Fruit fly (Drosophila melanogaster) whole organism, wandering third instar larva: ENCODE data around the gene CG14300.
A peak's percentile ranks its signal among the peaks of the same experiment; 100 is the strongest.

Experiments
- Abd-B ChIP-seq: fragments of >200 bp; optimal IDR thresholded peaks from 2 replicates; lab custom pipeline; 2017; ENCODE audit warnings: missing biosample characterization, missing genetic modification characterization
- CG32264 ChIP-seq: fragments of 200-800 bp; sonication (Bioruptor generic); optimal IDR thresholded peaks from 2 replicates; lab custom pipeline; 2016; ENCODE audit warnings: missing biosample characterization, missing genetic modification characterization
- CG9705 ChIP-seq: fragments of 200-800 bp; sonication (Bioruptor generic); optimal IDR thresholded peaks from 2 replicates; lab custom pipeline; 2018; ENCODE audit warnings: missing biosample characterization, mild to moderate bottlenecking, missing genetic modification characterization
- CrebA ChIP-seq: fragments of 200-800 bp; sonication (Bioruptor generic); optimal IDR thresholded peaks from 2 replicates; lab custom pipeline; 2016; ENCODE audit warnings: missing biosample characterization, mild to moderate bottlenecking, missing genetic modification characterization, borderline replicate concordance
- Dfd ChIP-seq: fragments of >200 bp; optimal IDR thresholded peaks from 2 replicates; lab custom pipeline; 2017; ENCODE audit warnings: missing biosample characterization, missing genetic modification characterization
- Dif ChIP-seq: fragments of 200-275, 200-300 bp; sonication (Bioruptor generic); optimal IDR thresholded peaks from 2 replicates; lab custom pipeline; 2018; ENCODE audit warnings: missing biosample characterization, missing genetic modification characterization; ENCODE audit not compliant: partially characterized antibody
- HLH106 ChIP-seq: fragments of 200-800 bp; optimal IDR thresholded peaks from 3 replicates; lab custom pipeline; 2019; ENCODE audit warnings: missing biosample characterization, mild to moderate bottlenecking, missing genetic modification characterization, moderate library complexity
- Hnf4 ChIP-seq: fragments of 200-800 bp; sonication (Bioruptor generic); optimal IDR thresholded peaks from 2 replicates; lab custom pipeline; 2016; ENCODE audit warnings: missing biosample characterization, mild to moderate bottlenecking, missing genetic modification characterization
- Hr78 ChIP-seq: fragments of >200 bp; optimal IDR thresholded peaks from 2 replicates; lab custom pipeline; 2017; ENCODE audit warnings: missing biosample characterization, missing genetic modification characterization
- Hr83 ChIP-seq: fragments of 200-300 bp; sonication (Bioruptor generic); optimal IDR thresholded peaks from 2 replicates; lab custom pipeline; 2016; ENCODE audit warnings: missing biosample characterization, mild to moderate bottlenecking, missing genetic modification characterization, moderate library complexity; ENCODE audit not compliant: poor library complexity, severe bottlenecking
- Mio ChIP-seq: sonication (Bioruptor generic); optimal IDR thresholded peaks from 2 replicates; lab custom pipeline; 2016; ENCODE audit warnings: missing biosample characterization, missing genetic modification characterization
- Myc ChIP-seq: fragments of >200 bp; optimal IDR thresholded peaks from 2 replicates; lab custom pipeline; 2017
- N ChIP-seq: fragments of >200 bp; optimal IDR thresholded peaks from 2 replicates; lab custom pipeline; 2018; ENCODE audit warnings: missing biosample characterization, missing external identifiers, missing genetic modification characterization
- OdsH ChIP-seq: fragments of 200-800 bp; sonication (Bioruptor generic); optimal IDR thresholded peaks from 2 replicates; lab custom pipeline; 2016; ENCODE audit warnings: missing biosample characterization, mild to moderate bottlenecking, missing genetic modification characterization
- Rel ChIP-seq, 2 experiments: fragments of 200-800 bp; sonication (Bioruptor generic) in 1 of 2; optimal IDR thresholded peaks; 2 replicates in 1 of 2; 3 replicates in 1 of 2; lab custom pipeline; 2016 to 2019; ENCODE audit warnings: mild to moderate bottlenecking in 2 of 2, missing biosample characterization in 2 of 2, missing genetic modification characterization in 2 of 2, moderate library complexity in 1 of 2
- Sp1 ChIP-seq: fragments of 200-800 bp; sonication (Bioruptor generic); optimal IDR thresholded peaks from 3 replicates; lab custom pipeline; 2019; ENCODE audit warnings: missing biosample characterization, mild to moderate bottlenecking, missing genetic modification characterization, moderate library complexity
- Vsx2 ChIP-seq: fragments of 200-300, 225-300 bp; sonication (Bioruptor generic); optimal IDR thresholded peaks from 2 replicates; lab custom pipeline; 2018; ENCODE audit warnings: missing biosample characterization, missing genetic modification characterization; ENCODE audit not compliant: partially characterized antibody
- brk ChIP-seq: fragments of 200-800 bp; sonication (Bioruptor generic); optimal IDR thresholded peaks from 2 replicates; lab custom pipeline; 2016; ENCODE audit warnings: missing biosample characterization, mild to moderate bottlenecking, missing genetic modification characterization
- dl ChIP-seq, 2 experiments: fragments of 175-275, 200-275 bp in 1 of 2; fragments of 200-275 bp in 1 of 2; sonication (Bioruptor generic); optimal IDR thresholded peaks; lab custom pipeline; 2018; ENCODE audit warnings: mild to moderate bottlenecking in 2 of 2, missing biosample characterization in 2 of 2, missing genetic modification characterization in 2 of 2, moderate library complexity in 2 of 2; ENCODE audit not compliant: partially characterized antibody in 2 of 2, insufficient read depth in 1 of 2
- dmrt93B ChIP-seq: fragments of 200-800 bp; sonication (Bioruptor generic); optimal IDR thresholded peaks from 2 replicates; lab custom pipeline; 2018; ENCODE audit warnings: missing biosample characterization, mild to moderate bottlenecking, missing genetic modification characterization
- dsf ChIP-seq: sonication (Bioruptor generic); optimal IDR thresholded peaks from 2 replicates; lab custom pipeline; 2016; ENCODE audit warnings: missing biosample characterization, missing genetic modification characterization, borderline replicate concordance
- ey ChIP-seq: fragments of 200-800 bp; sonication (Bioruptor generic); optimal IDR thresholded peaks from 2 replicates; lab custom pipeline; 2016; ENCODE audit warnings: missing biosample characterization, missing genetic modification characterization
- foxo ChIP-seq, 2 experiments: fragments of 200-800 bp; sonication (Bioruptor generic); optimal IDR thresholded peaks; 2 replicates in 1 of 2; 3 replicates in 1 of 2; lab custom pipeline; 2016 to 2017; ENCODE audit warnings: missing biosample characterization in 2 of 2, missing genetic modification characterization in 2 of 2
- fru ChIP-seq: fragments of 200-800 bp; sonication (Bioruptor generic); optimal IDR thresholded peaks from 3 replicates; lab custom pipeline; 2016; ENCODE audit warnings: missing biosample characterization, mild to moderate bottlenecking, missing genetic modification characterization
- h ChIP-seq: fragments of 200-800 bp; sonication (Bioruptor generic); optimal IDR thresholded peaks from 3 replicates; lab custom pipeline; 2016; ENCODE audit warnings: missing biosample characterization, mild to moderate bottlenecking, missing genetic modification characterization
- lola ChIP-seq: fragments of >200 bp; optimal IDR thresholded peaks from 2 replicates; lab custom pipeline; 2017; ENCODE audit warnings: missing biosample characterization, missing genetic modification characterization
- pan ChIP-seq: fragments of >200 bp; optimal IDR thresholded peaks from 2 replicates; lab custom pipeline; 2017
- psq ChIP-seq: fragments of 200-800 bp; sonication (Bioruptor generic); optimal IDR thresholded peaks from 3 replicates; lab custom pipeline; 2017; ENCODE audit warnings: missing biosample characterization, mild to moderate bottlenecking, missing genetic modification characterization, moderate library complexity
- rgr ChIP-seq: fragments of 200-800 bp; sonication (Bioruptor generic); optimal IDR thresholded peaks from 3 replicates; lab custom pipeline; 2016; ENCODE audit warnings: missing biosample characterization, mild to moderate bottlenecking, missing genetic modification characterization
- sage ChIP-seq: fragments of 200-800 bp; sonication (Bioruptor generic); optimal IDR thresholded peaks from 2 replicates; lab custom pipeline; 2016; ENCODE audit warnings: missing biosample characterization, mild to moderate bottlenecking, missing genetic modification characterization
- sv ChIP-seq: fragments of 200-800 bp; sonication (Bioruptor generic); optimal IDR thresholded peaks from 3 replicates; lab custom pipeline; 2016; ENCODE audit warnings: missing biosample characterization, missing genetic modification characterization
- tai ChIP-seq: sonication (Bioruptor generic); optimal IDR thresholded peaks from 2 replicates; lab custom pipeline; 2016; ENCODE audit warnings: missing biosample characterization, missing genetic modification characterization
- usp ChIP-seq: fragments of >200 bp; optimal IDR thresholded peaks from 2 replicates; lab custom pipeline; 2017; ENCODE audit warnings: missing biosample characterization, missing genetic modification characterization
- woc ChIP-seq: sonication (Bioruptor generic); optimal IDR thresholded peaks from 2 replicates; lab custom pipeline; 2016; ENCODE audit warnings: missing biosample characterization, mild to moderate bottlenecking, missing genetic modification characterization

Gene CG14300

dm6 chr3R:18739978-18740954 lies 46.8 kb upstream of the CG14300 start:
- TF ChIP-seq Mio (GFP tag; lab: Kevin White, UChicago) (no peak), Dif (GFP tag; lab: Kevin White, UChicago) (peak; percentile 55), dl (GFP tag; optimal IDR thresholded peaks at IDR 0.05; lab: Kevin White, UChicago; ENCODE audit: insufficient read depth in 1 of 2, partially characterized antibody in 2 of 2) (peak in 1 of 2 experiments; percentile 47), h (GFP tag; lab: Kevin White, UChicago) (peak; percentile 24), CG32264 (GFP tag; lab: Kevin White, UChicago) (no peak), rgr (GFP tag; lab: Kevin White, UChicago) (peak; percentile 8), CG9705 (GFP tag; lab: Kevin White, UChicago) (no peak), woc (peak; percentile 81), Myc (lab: Kevin White, UChicago) (peak; percentile 89), brk (peak; percentile 36), sage (peak; percentile 68), Hr78 (GFP tag; lab: Kevin White, UChicago) (no peak), dsf (GFP tag; lab: Kevin White, UChicago) (no peak)

dm6 chr3R:18739435-18739977 lies 46.0 kb upstream of the CG14300 start:
- peak in 1 of 2 experiments; percentile 3 for TF ChIP-seq foxo (GFP tag; optimal IDR thresholded peaks at IDR 0.05; lab: Kevin White, UChicago)
- peak; percentile 13 for TF ChIP-seq Sp1 (GFP tag; lab: Kevin White, UChicago)
- no peak for TF ChIP-seq lola (GFP tag; lab: Kevin White, UChicago)

dm6 chr3R:18738705-18739434 lies 45.4 kb upstream of the CG14300 start:
- TF ChIP-seq Dfd (GFP tag; lab: Kevin White, UChicago) (no peak), Hnf4 (GFP tag; lab: Kevin White, UChicago) (no peak), rgr (GFP tag; lab: Kevin White, UChicago) (no peak), brk (no peak), Vsx2 (no peak), fru (GFP tag; lab: Kevin White, UChicago) (peak; percentile 50), dsf (GFP tag; lab: Kevin White, UChicago) (no peak), tai (GFP tag; lab: Kevin White, UChicago) (no peak), Sp1 (GFP tag; lab: Kevin White, UChicago) (no peak), sv (GFP tag; lab: Kevin White, UChicago) (no peak), sage (no peak), woc (peak; percentile 14), dl (GFP tag; optimal IDR thresholded peaks at IDR 0.05; lab: Kevin White, UChicago; ENCODE audit: insufficient read depth in 1 of 2, partially characterized antibody in 2 of 2) (no peak), HLH106 (no peak), pan (lab: Kevin White, UChicago) (no peak), N (GFP tag; lab: Kevin White, UChicago) (no peak), lola (GFP tag; lab: Kevin White, UChicago) (no peak), CrebA (GFP tag; lab: Kevin White, UChicago) (no peak), Rel (GFP tag; optimal IDR thresholded peaks at IDR 0.05; lab: Kevin White, UChicago) (no peak), Rel (tag; optimal IDR thresholded peaks at IDR 0.05; lab: Kevin White, UChicago) (no peak), psq (GFP tag; lab: Kevin White, UChicago) (peak; percentile 28), Abd-B (no peak), Myc (lab: Kevin White, UChicago) (no peak), foxo (GFP tag; optimal IDR thresholded peaks at IDR 0.05; lab: Kevin White, UChicago) (peak in 1 of 2 experiments; percentile 51), OdsH (peak; percentile 53), dmrt93B (GFP tag; lab: Kevin White, UChicago) (no peak), Mio (GFP tag; lab: Kevin White, UChicago) (no peak), ey (GFP tag; lab: Kevin White, UChicago) (peak; percentile 2), usp (GFP tag; lab: Kevin White, UChicago) (no peak), Dif (GFP tag; lab: Kevin White, UChicago) (no peak), Hr83 (GFP tag; lab: Kevin White, UChicago) (peak; percentile 30), CG9705 (GFP tag; lab: Kevin White, UChicago) (no peak), Hr78 (GFP tag; lab: Kevin White, UChicago) (no peak)
